Worm (Caenorhabditis elegans) whole organism, mixed stage, embryonic: Measurements from ENCODE around the gene C29G2.3.

Experiments used
- bed-3 ChIP-seq: fragments of 200-800 bp; sonication (Bioruptor generic); optimal IDR thresholded peaks from 3 replicates; lab custom pipeline; 2018; ENCODE audit warnings: mild to moderate bottlenecking, missing genetic modification characterization, moderate library complexity, missing compliant biosample characterization
- cnd-1 ChIP-seq: fragments of 200-800 bp; sonication (Bioruptor generic); optimal IDR thresholded peaks from 2 replicates; lab custom pipeline; 2018; ENCODE audit warnings: mild to moderate bottlenecking, missing genetic modification characterization, missing compliant biosample characterization
- elt-1 ChIP-seq: sonication (generic microtip); optimal IDR thresholded peaks from 2 replicates; lab custom pipeline; 2017; ENCODE audit warnings: missing genetic modification characterization, mild to moderate bottlenecking, missing compliant biosample characterization, antibody characterized with exemption, moderate library complexity, borderline replicate concordance; ENCODE audit not compliant: insufficient read depth
- elt-3 ChIP-seq: fragments of 150-350 bp; optimal IDR thresholded peaks from 2 replicates; lab custom pipeline; 2014; ENCODE audit warnings: missing biosample characterization, missing genetic modification characterization
- mab-5 ChIP-seq: fragments of 150-350 bp; optimal IDR thresholded peaks from 2 replicates; lab custom pipeline; 2014; ENCODE audit warnings: missing biosample characterization, missing genetic modification characterization
- mep-1 ChIP-seq: fragments of 150-350 bp; optimal IDR thresholded peaks from 2 replicates; lab custom pipeline; 2017; ENCODE audit warnings: missing biosample characterization, missing genetic modification reagents, missing genetic modification characterization, inconsistent platforms
- nhr-12 ChIP-seq: fragments of 150-350 bp; optimal IDR thresholded peaks from 2 replicates; lab custom pipeline; 2014; ENCODE audit warnings: missing biosample characterization, missing genetic modification characterization
- nhr-237 ChIP-seq: fragments of 150-350 bp; optimal IDR thresholded peaks from 2 replicates; lab custom pipeline; 2014; ENCODE audit warnings: missing biosample characterization, missing genetic modification characterization
- nhr-28 ChIP-seq: fragments of 150-350 bp; optimal IDR thresholded peaks from 2 replicates; lab custom pipeline; 2014; ENCODE audit warnings: missing biosample characterization, missing genetic modification characterization
- snpc-4 ChIP-seq: fragments of 150-350 bp; optimal IDR thresholded peaks from 2 replicates; lab custom pipeline; 2014; ENCODE audit warnings: missing biosample characterization, missing genetic modification characterization

ce11 chrV:2570643-2571042 lies 10.1 kb upstream of the C29G2.3 start, which contains the start of gene srj-19:
- TF ChIP-seq elt-1 (tag; lab: Kevin White, UChicago), result no peak
- no peak for TF ChIP-seq cnd-1
- TF ChIP-seq bed-3 (GFP tag; lab: Kevin White, UChicago), result no peak
- TF ChIP-seq nhr-12 (tag; lab: Kevin White, UChicago), result no peak
- TF ChIP-seq mep-1, result no peak
- TF ChIP-seq elt-3 (tag; lab: Kevin White, UChicago), result no peak
- TF ChIP-seq nhr-28 (tag; lab: Kevin White, UChicago), result no peak
- TF ChIP-seq snpc-4 (tag; lab: Kevin White, UChicago), result no peak
- TF ChIP-seq nhr-237, result no peak
- no peak for TF ChIP-seq mab-5 (tag; lab: Kevin White, UChicago)
